Worm (Caenorhabditis elegans) whole organism, L3 larva: ENCODE measurements around the gene F48F5.6.

ENCODE experiments used
- R02D3.7 ChIP-seq: fragments of 150-350 bp; optimal IDR thresholded peaks from 2 replicates; lab custom pipeline; 2014; ENCODE audit warnings: missing biosample characterization, missing genetic modification characterization
- ama-1 ChIP-seq: fragments of 150-350 bp; optimal IDR thresholded peaks from 2 replicates; lab custom pipeline; 2018
- egl-27 ChIP-seq: sonication (generic microtip); optimal IDR thresholded peaks from 4 replicates; lab custom pipeline; 2017; ENCODE audit warnings: missing biosample characterization, missing genetic modification reagents, missing genetic modification characterization
- fkh-10 ChIP-seq: sonication (generic microtip); optimal IDR thresholded peaks from 2 replicates; lab custom pipeline; 2017; ENCODE audit warnings: missing biosample characterization, missing genetic modification reagents, missing genetic modification characterization
- nhr-76 ChIP-seq: fragments of 150-350 bp; sonication (generic microtip); optimal IDR thresholded peaks from 5 replicates; lab custom pipeline; 2014; ENCODE audit warnings: missing biosample characterization, missing genetic modification characterization
- unc-39 ChIP-seq: sonication (generic microtip); optimal IDR thresholded peaks from 4 replicates; lab custom pipeline; 2017; ENCODE audit warnings: missing biosample characterization, missing genetic modification characterization

- TF ChIP-seq egl-27 (tag; lab: Kevin White, UChicago) (no peak), R02D3.7 (tag; lab: Kevin White, UChicago) (no peak), ama-1 (lab: Kevin White, UChicago) (no peak), fkh-10 (no peak), unc-39 (tag; lab: Kevin White, UChicago) (no peak), nhr-76 (tag; lab: Kevin White, UChicago) (no peak)
Observed at ce11 chrV:20492385-20492784, 39.4 kb upstream of the F48F5.6 start, which contains the start of gene srbc-79.
